Worm (Caenorhabditis elegans) whole organism, L3 larva: ENCODE measurements around the gene R10E9.4.

Experiments
- R02D3.7 ChIP-seq: fragments of 150-350 bp; optimal IDR thresholded peaks from 2 replicates; lab custom pipeline; 2014; ENCODE audit warnings: missing biosample characterization, missing genetic modification characterization
- ceh-82 ChIP-seq: fragments of 150-350 bp; optimal IDR thresholded peaks from 2 replicates; lab custom pipeline; 2014; ENCODE audit warnings: missing biosample characterization, missing genetic modification characterization
- ceh-9 ChIP-seq: sonication (generic microtip); optimal IDR thresholded peaks from 2 replicates; lab custom pipeline; 2018; ENCODE audit warnings: missing biosample characterization, missing genetic modification characterization
- daf-12 ChIP-seq: fragments of 150-350 bp; optimal IDR thresholded peaks from 2 replicates; lab custom pipeline; 2014; ENCODE audit warnings: missing biosample characterization, missing genetic modification reagents, missing genetic modification characterization
- egl-27 ChIP-seq: sonication (generic microtip); optimal IDR thresholded peaks from 4 replicates; lab custom pipeline; 2017; ENCODE audit warnings: missing biosample characterization, missing genetic modification reagents, missing genetic modification characterization
- egl-5 ChIP-seq: fragments of 150-350 bp; optimal IDR thresholded peaks from 2 replicates; lab custom pipeline; 2017; ENCODE audit warnings: missing biosample characterization, missing genetic modification reagents, missing genetic modification characterization, inconsistent platforms
- elt-1 ChIP-seq: fragments of 150-350 bp; optimal IDR thresholded peaks from 2 replicates; lab custom pipeline; 2014; ENCODE audit warnings: missing biosample characterization, missing genetic modification characterization
- elt-2 ChIP-seq: sonication (generic microtip); optimal IDR thresholded peaks from 2 replicates; lab custom pipeline; 2016; ENCODE audit warnings: missing genetic modification reagents, mild to moderate bottlenecking, missing genetic modification characterization, missing compliant biosample characterization
- elt-3 ChIP-seq, 3 experiments: fragments of 150-350 bp in 1 of 3; sonication (generic microtip) in 2 of 3; optimal IDR thresholded peaks; 2 replicates in 2 of 3; 4 replicates in 1 of 3; lab custom pipeline; 2014 to 2017; ENCODE audit warnings: missing biosample characterization in 3 of 3, missing genetic modification characterization in 3 of 3
- eor-1 ChIP-seq, 2 experiments: fragments of 150-350 bp; optimal IDR thresholded peaks; 2 replicates each; lab custom pipeline; 2014 to 2018; ENCODE audit warnings: missing biosample characterization in 2 of 2, missing genetic modification characterization in 2 of 2
- fkh-2 ChIP-seq: fragments of 150-350 bp; optimal IDR thresholded peaks from 2 replicates; lab custom pipeline; 2014; ENCODE audit warnings: missing biosample characterization, missing genetic modification reagents, missing genetic modification characterization
- fos-1 ChIP-seq: fragments of 150-350 bp; optimal IDR thresholded peaks from 2 replicates; lab custom pipeline; 2014; ENCODE audit warnings: missing biosample characterization, missing genetic modification characterization
- hmg-11 ChIP-seq: sonication (generic microtip); optimal IDR thresholded peaks from 2 replicates; lab custom pipeline; 2016; ENCODE audit warnings: missing genetic modification characterization, missing compliant biosample characterization
- jun-1 ChIP-seq: fragments of 150-350 bp; optimal IDR thresholded peaks from 2 replicates; lab custom pipeline; 2014; ENCODE audit warnings: missing biosample characterization, missing genetic modification reagents, missing genetic modification characterization
- lin-39 ChIP-seq: fragments of 150-350 bp; optimal IDR thresholded peaks from 2 replicates; lab custom pipeline; 2018; ENCODE audit warnings: missing biosample characterization, missing genetic modification reagents, missing genetic modification characterization
- lsy-12 ChIP-seq: sonication (generic microtip); optimal IDR thresholded peaks from 2 replicates; lab custom pipeline; 2016; ENCODE audit warnings: mild to moderate bottlenecking, missing genetic modification characterization, missing compliant biosample characterization
- mml-1 ChIP-seq: fragments of 150-350 bp; sonication (generic microtip); optimal IDR thresholded peaks from 3 replicates; lab custom pipeline; 2014; ENCODE audit warnings: missing biosample characterization, missing genetic modification characterization
- nfya-1 ChIP-seq: sonication (generic microtip); optimal IDR thresholded peaks from 2 replicates; lab custom pipeline; 2017; ENCODE audit warnings: missing genetic modification characterization, mild to moderate bottlenecking, missing compliant biosample characterization, antibody characterized with exemption, moderate library complexity; ENCODE audit not compliant: insufficient read depth
- nhr-11 ChIP-seq: fragments of 150-350 bp; optimal IDR thresholded peaks from 2 replicates; lab custom pipeline; 2014; ENCODE audit warnings: missing biosample characterization, missing genetic modification characterization
- nhr-237 ChIP-seq: fragments of 150-350 bp; optimal IDR thresholded peaks from 2 replicates; lab custom pipeline; 2014; ENCODE audit warnings: missing biosample characterization, missing genetic modification characterization
- nhr-25 ChIP-seq: sonication (generic microtip); optimal IDR thresholded peaks from 2 replicates; lab custom pipeline; 2017; ENCODE audit warnings: missing biosample characterization, missing genetic modification characterization
- nhr-28 ChIP-seq: fragments of 150-350 bp; optimal IDR thresholded peaks from 2 replicates; lab custom pipeline; 2014; ENCODE audit warnings: missing biosample characterization, missing genetic modification characterization
- nhr-43 ChIP-seq: sonication (generic microtip); optimal IDR thresholded peaks from 2 replicates; lab custom pipeline; 2016; ENCODE audit warnings: mild to moderate bottlenecking, missing genetic modification characterization, missing compliant biosample characterization; ENCODE audit not compliant: poor library complexity, severe bottlenecking
- nhr-67 ChIP-seq: fragments of 150-350 bp; optimal IDR thresholded peaks from 2 replicates; lab custom pipeline; 2014; ENCODE audit warnings: missing biosample characterization, missing genetic modification characterization
- nhr-77 ChIP-seq: fragments of 150-350 bp; optimal IDR thresholded peaks from 2 replicates; lab custom pipeline; 2014; ENCODE audit warnings: missing biosample characterization, missing genetic modification characterization
- pha-4 ChIP-seq: fragments of 150-350 bp; optimal IDR thresholded peaks from 2 replicates; lab custom pipeline; 2014; ENCODE audit warnings: missing biosample characterization, missing genetic modification reagents, missing genetic modification characterization
- skn-1 ChIP-seq: fragments of 150-350 bp; optimal IDR thresholded peaks from 2 replicates; lab custom pipeline; 2014; ENCODE audit warnings: missing biosample characterization, missing genetic modification characterization
- snpc-4 ChIP-seq: fragments of 150-350 bp; optimal IDR thresholded peaks from 2 replicates; lab custom pipeline; 2014; ENCODE audit warnings: missing biosample characterization, missing genetic modification characterization
- tbx-2 ChIP-seq: sonication (generic microtip); optimal IDR thresholded peaks from 2 replicates; lab custom pipeline; 2016; ENCODE audit warnings: mild to moderate bottlenecking, missing genetic modification characterization, missing compliant biosample characterization
- unc-39 ChIP-seq: sonication (generic microtip); optimal IDR thresholded peaks from 4 replicates; lab custom pipeline; 2017; ENCODE audit warnings: missing biosample characterization, missing genetic modification characterization
- zag-1 ChIP-seq: fragments of 150-350 bp; optimal IDR thresholded peaks from 2 replicates; lab custom pipeline; 2014; ENCODE audit warnings: missing biosample characterization, missing genetic modification characterization
- ztf-11 ChIP-seq: fragments of 150-350 bp; optimal IDR thresholded peaks from 2 replicates; lab custom pipeline; 2014; ENCODE audit warnings: missing biosample characterization, missing genetic modification characterization
- ztf-4 ChIP-seq: fragments of 150-350 bp; optimal IDR thresholded peaks from 2 replicates; lab custom pipeline; 2014; ENCODE audit warnings: missing biosample characterization, missing genetic modification characterization

Gene R10E9.4

ce11 chrIII:3979980-3980631 is 7.5 kb upstream of the R10E9.4 start (continued):
- TF ChIP-seq elt-2 (tag; lab: Kevin White, UChicago) (peak; percentile 74), nhr-11 (tag; lab: Kevin White, UChicago) (no peak), tbx-2 (no peak), hmg-11 (tag; lab: Kevin White, UChicago) (peak; percentile 93), ztf-4 (tag; lab: Kevin White, UChicago) (no peak), nhr-25 (tag; lab: Kevin White, UChicago) (peak; percentile 14), nhr-43 (tag; lab: Kevin White, UChicago) (no peak), nhr-67 (tag; lab: Kevin White, UChicago) (no peak), fkh-2 (tag; lab: Kevin White, UChicago) (no peak), mml-1 (tag; lab: Kevin White, UChicago) (no peak), ceh-82 (tag; lab: Kevin White, UChicago) (no peak), nfya-1 (tag; lab: Kevin White, UChicago) (peak; percentile 81), ztf-11 (tag; lab: Kevin White, UChicago) (no peak), daf-12 (no peak), skn-1 (tag; lab: Kevin White, UChicago) (peak; percentile 16), egl-5 (tag; lab: Kevin White, UChicago) (peak; percentile 85), fos-1 (tag; lab: Kevin White, UChicago) (no peak), R02D3.7 (tag; lab: Kevin White, UChicago) (no peak)

ce11 chrIII:3978438-3978837 is 5.9 kb upstream of the R10E9.4 start:
- TF ChIP-seq ceh-82 (tag; lab: Kevin White, UChicago) = no peak
- TF ChIP-seq nhr-77 = no peak
- no peak for TF ChIP-seq nhr-28 (tag; lab: Kevin White, UChicago)
- no peak for TF ChIP-seq elt-1 (tag; lab: Kevin White, UChicago)
- peak; percentile 25 for TF ChIP-seq pha-4 (tag; lab: Kevin White, UChicago)
- TF ChIP-seq nhr-25 (tag; lab: Kevin White, UChicago) = peak; percentile 46
- TF ChIP-seq nhr-237 (tag; lab: Kevin White, UChicago) = no peak
- TF ChIP-seq daf-12 = no peak
- no peak for TF ChIP-seq ceh-9 (tag; lab: Kevin White, UChicago)
- no peak for TF ChIP-seq nhr-43 (tag; lab: Kevin White, UChicago)
- TF ChIP-seq skn-1 (tag; lab: Kevin White, UChicago) = no peak
- TF ChIP-seq egl-27 = no peak
- no peak for TF ChIP-seq elt-2 (tag; lab: Kevin White, UChicago)
- peak; percentile 38 for TF ChIP-seq lin-39 (tag; lab: Kevin White, UChicago)
- TF ChIP-seq elt-3 (tag; optimal IDR thresholded peaks at IDR 0.05; lab: Kevin White, UChicago) = no peak
- no peak for TF ChIP-seq hmg-11 (tag; lab: Kevin White, UChicago)
- TF ChIP-seq R02D3.7 (tag; lab: Kevin White, UChicago) = no peak
- TF ChIP-seq tbx-2 = no peak
- no peak for TF ChIP-seq unc-39
- TF ChIP-seq jun-1 (tag; lab: Kevin White, UChicago) = no peak
- no peak for TF ChIP-seq ztf-4 (tag; lab: Kevin White, UChicago)
- TF ChIP-seq nhr-11 (tag; lab: Kevin White, UChicago) = no peak
- no peak for TF ChIP-seq lsy-12 (tag; lab: Kevin White, UChicago)
- TF ChIP-seq zag-1 (tag; lab: Kevin White, UChicago) = no peak

ce11 chrIII:3976992-3977391 is 4.4 kb upstream of the R10E9.4 start:
- TF ChIP-seq elt-2 (tag; lab: Kevin White, UChicago) = peak; percentile 26
- peak; percentile 5 for TF ChIP-seq pha-4 (tag; lab: Kevin White, UChicago)
- no peak for TF ChIP-seq egl-27

DNA sequence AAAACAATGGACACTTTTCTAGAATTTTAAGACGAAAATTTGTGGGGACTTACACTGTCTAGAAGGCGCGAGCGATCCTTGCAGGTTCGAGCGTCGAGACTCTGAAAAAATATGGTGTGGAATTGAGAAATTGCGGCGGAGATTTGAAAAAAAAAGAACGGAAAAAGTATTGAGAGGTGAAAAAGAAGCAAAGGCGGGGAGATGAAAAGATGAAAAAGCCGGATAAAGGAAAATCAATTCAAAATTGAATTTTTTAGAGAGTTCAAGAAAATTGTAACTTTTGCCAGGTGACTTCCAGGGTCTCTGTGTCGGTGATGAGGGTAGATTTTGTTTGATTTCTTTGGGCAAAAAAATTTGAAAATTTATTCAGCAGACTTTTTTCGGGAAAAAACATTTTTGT is 3.7 kb upstream of the R10E9.4 start, which contains the start of gene msi-1:
TSS of gene msi-1 (minus strand) at position 101 of the 400 bp plus-strand sequence.
- no peak for TF ChIP-seq jun-1 (tag; lab: Kevin White, UChicago)
- TF ChIP-seq hmg-11 (tag; lab: Kevin White, UChicago) = peak; percentile 31
- TF ChIP-seq, all 47 proteins: peak for 1

- TF ChIP-seq elt-2 (tag; lab: Kevin White, UChicago) (no peak), fkh-2 (tag; lab: Kevin White, UChicago) (no peak), daf-12 (no peak), nhr-28 (tag; lab: Kevin White, UChicago) (no peak), snpc-4 (tag; lab: Kevin White, UChicago) (no peak), nhr-77 (no peak), eor-1 (tag; optimal IDR thresholded peaks at IDR 0.05; lab: Kevin White, UChicago) (no peak), pha-4 (tag; lab: Kevin White, UChicago) (peak; percentile 84)
- TF ChIP-seq, all 47 proteins: peak for 1
Observed at ce11 chrIII:3975008-3975407, 2.4 kb upstream of the R10E9.4 start.
